Worm (Caenorhabditis elegans): Measurements from ENCODE around the gene F08D12.7.

DNA sequence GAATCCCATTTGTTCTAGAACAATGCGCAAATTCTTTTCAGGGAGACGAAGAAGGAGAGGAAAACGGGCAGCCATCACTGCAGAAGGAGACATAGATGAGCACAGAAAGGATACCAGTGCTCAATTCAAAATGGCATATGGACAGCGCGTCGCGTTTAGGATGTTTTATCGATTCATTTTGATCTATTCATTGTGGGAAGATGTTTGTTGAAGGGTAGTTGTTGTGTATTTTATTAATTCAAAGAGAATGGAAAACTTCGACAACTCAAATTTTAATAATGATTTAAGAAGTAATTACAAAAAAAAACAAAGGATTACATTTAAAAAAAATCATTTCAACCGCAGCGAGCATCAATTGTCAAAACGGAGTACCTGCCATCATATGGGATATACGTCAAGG, 3.2 kb upstream of the F08D12.7 start, which contains the start of gene sdz-10:
- TF ChIP-seq jun-1 (tag; optimal IDR thresholded peaks at IDR 0.05) (no peak), fkh-10 (GFP tag; optimal IDR thresholded peaks at IDR 0.05) (no peak), ceh-82 (tag; optimal IDR thresholded peaks at IDR 0.05) (no peak), mdl-1 (tag; optimal IDR thresholded peaks at IDR 0.05) (no peak), Y48G9A.11 (GFP tag; IDR thresholded peaks at IDR 0.05) (no peak), ama-1 (optimal IDR thresholded peaks at IDR 0.05) (no peak), mxl-2 (GFP tag; conservative IDR thresholded peaks at IDR 0.05) (no peak), hlh-30 (tag; optimal IDR thresholded peaks at IDR 0.05; ENCODE audit: insufficient read depth) (no peak), mep-1 (tag; optimal IDR thresholded peaks at IDR 0.05) (no peak), spr-1 (tag; optimal IDR thresholded peaks at IDR 0.05) (no peak), skn-1 (tag; optimal IDR thresholded peaks at IDR 0.05) (no peak)

All from whole organism, L4 larva.